Fruit fly (Drosophila melanogaster) whole organism, embryonic: ENCODE data around the gene Vps13D.

Source experiments
- Aef1 ChIP-seq: fragments of 200-800 bp; sonication (Bioruptor generic); IDR thresholded peaks from 3 replicates; pipeline ENCODE4 v1.3.6; 2022; ENCODE audit warnings: missing biosample characterization, missing genetic modification characterization
- Atf-2 ChIP-seq: fragments of 200-800 bp; sonication (Bioruptor generic); optimal IDR thresholded peaks from 2 replicates; lab custom pipeline; 2016; ENCODE audit warnings: missing biosample characterization, missing genetic modification characterization
- CG10209 ChIP-seq: fragments of 200-800 bp; sonication (Bioruptor generic); optimal IDR thresholded peaks from 3 replicates; lab custom pipeline; 2017; ENCODE audit warnings: missing biosample characterization, mild to moderate bottlenecking, missing genetic modification characterization, missing genetic modification reagents
- CG1024 ChIP-seq: fragments of 200-800 bp; sonication (Bioruptor generic); IDR thresholded peaks from 2 replicates; pipeline ENCODE4 v1.3.6; 2022; ENCODE audit warnings: missing biosample characterization, missing genetic modification characterization
- CG11695 ChIP-seq: fragments of 200-800 bp; sonication (Bioruptor generic); IDR thresholded peaks from 3 replicates; pipeline ENCODE4 v1.3.6; 2022; ENCODE audit warnings: missing biosample characterization, missing genetic modification characterization
- CG16815 ChIP-seq: fragments of 200-800 bp; sonication (Bioruptor generic); optimal IDR thresholded peaks from 3 replicates; lab custom pipeline; 2017; ENCODE audit warnings: missing biosample characterization, mild to moderate bottlenecking, missing genetic modification characterization
- CG2202 ChIP-seq: fragments of 200-800 bp; sonication (Bioruptor generic); optimal IDR thresholded peaks from 2 replicates; lab custom pipeline; 2018; ENCODE audit warnings: missing biosample characterization, mild to moderate bottlenecking, missing genetic modification characterization
- CG2889 ChIP-seq: fragments of 200-800 bp; sonication (Bioruptor generic); IDR thresholded peaks from 3 replicates; pipeline ENCODE4 v1.3.6; 2022; ENCODE audit warnings: missing biosample characterization, missing genetic modification characterization
- CG31441 ChIP-seq: fragments of 200-800 bp; sonication (Bioruptor generic); IDR thresholded peaks from 2 replicates; pipeline ENCODE4 v1.3.6; 2022; ENCODE audit warnings: missing biosample characterization, missing genetic modification characterization
- CG4328 ChIP-seq: fragments of 200-800 bp; sonication (Bioruptor generic); optimal IDR thresholded peaks from 3 replicates; lab custom pipeline; 2017; ENCODE audit warnings: missing biosample characterization, missing genetic modification reagents, missing genetic modification characterization
- CG4854 ChIP-seq: fragments of 200-800 bp; sonication (Bioruptor generic); optimal IDR thresholded peaks from 2 replicates; lab custom pipeline; 2016; ENCODE audit warnings: missing biosample characterization, missing genetic modification characterization, inconsistent platforms
- CG5245 ChIP-seq: fragments of 200-800 bp; sonication (Bioruptor generic); optimal IDR thresholded peaks from 3 replicates; lab custom pipeline; 2016; ENCODE audit warnings: missing biosample characterization, missing genetic modification characterization
- CG5953 ChIP-seq: fragments of 200-800 bp; sonication (Bioruptor generic); IDR thresholded peaks from 2 replicates; pipeline ENCODE4 v1.3.6; 2022; ENCODE audit warnings: missing biosample characterization, missing genetic modification characterization
- CG6813 ChIP-seq: fragments of 200-800 bp; sonication (Bioruptor generic); optimal IDR thresholded peaks from 2 replicates; lab custom pipeline; 2017; ENCODE audit warnings: missing biosample characterization, missing genetic modification characterization, mild to moderate bottlenecking, moderate library complexity, missing genetic modification reagents
- CG7786 ChIP-seq: fragments of 200-800 bp; sonication (Bioruptor generic); optimal IDR thresholded peaks from 2 replicates; lab custom pipeline; 2016; ENCODE audit warnings: missing biosample characterization, missing genetic modification characterization
- CG8359 ChIP-seq: fragments of 200-800 bp; sonication (Bioruptor generic); optimal IDR thresholded peaks from 2 replicates; lab custom pipeline; 2017; ENCODE audit warnings: missing biosample characterization, mild to moderate bottlenecking, missing genetic modification characterization, borderline replicate concordance
- CG8478 ChIP-seq: fragments of >200 bp; optimal IDR thresholded peaks from 2 replicates; lab custom pipeline; 2018
- CG9727 ChIP-seq: fragments of 200-800 bp; sonication (Bioruptor generic); optimal IDR thresholded peaks from 3 replicates; lab custom pipeline; 2017; ENCODE audit warnings: missing biosample characterization, mild to moderate bottlenecking, missing genetic modification characterization
- CG9797 ChIP-seq: fragments of 200-800 bp; sonication (Bioruptor generic); optimal IDR thresholded peaks from 3 replicates; lab custom pipeline; 2018; ENCODE audit warnings: missing biosample characterization, mild to moderate bottlenecking, missing genetic modification characterization
- CHES-1-like ChIP-seq: fragments of 200-800 bp; sonication (Bioruptor generic); optimal IDR thresholded peaks from 2 replicates; lab custom pipeline; 2016; ENCODE audit warnings: missing biosample characterization, missing genetic modification characterization
- CrebB ChIP-seq: fragments of 200-800 bp; sonication (Bioruptor generic); optimal IDR thresholded peaks from 3 replicates; lab custom pipeline; 2018; ENCODE audit warnings: missing biosample characterization, mild to moderate bottlenecking, missing genetic modification characterization
- Doc2 ChIP-seq: fragments of 200-800 bp; sonication (Bioruptor generic); IDR thresholded peaks from 2 replicates; pipeline ENCODE4 v1.3.6; 2022; ENCODE audit warnings: missing biosample characterization, missing genetic modification characterization
- Dp ChIP-seq: fragments of 200-800 bp; sonication (Bioruptor generic); optimal IDR thresholded peaks from 2 replicates; lab custom pipeline; 2018; ENCODE audit warnings: missing biosample characterization, mild to moderate bottlenecking, missing genetic modification characterization, moderate library complexity
- GATAe ChIP-seq: fragments of 200-800 bp; sonication (Bioruptor generic); conservative IDR thresholded peaks from 2 replicates; pipeline ENCODE4 v1.3.6; 2022; ENCODE audit warnings: missing biosample characterization, missing genetic modification characterization
- Gsc ChIP-seq: fragments of 200-800 bp; sonication (Bioruptor generic); IDR thresholded peaks from 2 replicates; pipeline ENCODE4 v1.3.6; 2022; ENCODE audit warnings: missing biosample characterization, missing genetic modification characterization
- HLH4C ChIP-seq: fragments of 200-800 bp; sonication (Bioruptor generic); IDR thresholded peaks from 3 replicates; pipeline ENCODE4 v1.3.6; 2022; ENCODE audit warnings: missing biosample characterization, missing genetic modification characterization; ENCODE audit not compliant: partially characterized antibody
- MBD-R2 ChIP-seq: fragments of 200-800 bp; sonication (Bioruptor generic); IDR thresholded peaks from 2 replicates; pipeline ENCODE4 v1.3.6; 2022; ENCODE audit warnings: missing biosample characterization, missing genetic modification characterization
- MESR4 ChIP-seq: fragments of 200-800 bp; sonication (Bioruptor generic); optimal IDR thresholded peaks from 2 replicates; lab custom pipeline; 2018; ENCODE audit warnings: missing biosample characterization, mild to moderate bottlenecking, missing genetic modification characterization, moderate library complexity
- NC2α ChIP-seq: fragments of 200-800 bp; sonication (Bioruptor generic); optimal IDR thresholded peaks from 2 replicates; lab custom pipeline; 2016; ENCODE audit warnings: missing biosample characterization, missing genetic modification characterization
- Optix ChIP-seq: fragments of 200-800 bp; sonication (Bioruptor generic); IDR thresholded peaks from 3 replicates; pipeline ENCODE4 v1.3.6; 2022; ENCODE audit warnings: missing biosample characterization, missing genetic modification characterization
- Poxn ChIP-seq: fragments of 200-800 bp; sonication (Bioruptor generic); IDR thresholded peaks from 2 replicates; pipeline ENCODE4 v1.3.6; 2022; ENCODE audit warnings: missing biosample characterization, missing genetic modification characterization
- Six4 ChIP-seq: fragments of 200-800 bp; sonication (Bioruptor generic); optimal IDR thresholded peaks from 2 replicates; lab custom pipeline; 2016; ENCODE audit warnings: missing biosample characterization, missing genetic modification characterization
- TFAM ChIP-seq: fragments of 200-800 bp; sonication (Bioruptor generic); optimal IDR thresholded peaks from 2 replicates; lab custom pipeline; 2017; ENCODE audit warnings: missing biosample characterization, missing genetic modification characterization, inconsistent platforms
- Tbp ChIP-seq: fragments of >200 bp; optimal IDR thresholded peaks from 2 replicates; lab custom pipeline; 2018; ENCODE audit warnings: missing biosample characterization, missing genetic modification characterization
- Usf ChIP-seq: fragments of 200-800 bp; sonication (Bioruptor generic); optimal IDR thresholded peaks from 2 replicates; lab custom pipeline; 2017; ENCODE audit warnings: missing genotype, missing biosample characterization, missing genetic modification characterization
- abd-A ChIP-seq: fragments of 200-800 bp; sonication (Bioruptor generic); optimal IDR thresholded peaks from 3 replicates; lab custom pipeline; 2019; ENCODE audit warnings: missing biosample characterization, mild to moderate bottlenecking, missing genetic modification characterization, moderate library complexity
- bcd ChIP-seq: fragments of 200-800 bp; sonication (Bioruptor generic); optimal IDR thresholded peaks from 2 replicates; lab custom pipeline; 2017; ENCODE audit warnings: missing biosample characterization, mild to moderate bottlenecking, missing genetic modification characterization
- corto ChIP-seq: fragments of 200-800 bp; sonication (Bioruptor generic); optimal IDR thresholded peaks from 2 replicates; lab custom pipeline; 2016; ENCODE audit warnings: missing biosample characterization, mild to moderate bottlenecking, missing genetic modification characterization, moderate library complexity
- cwo ChIP-seq: fragments of 200-800 bp; sonication (Bioruptor generic); optimal IDR thresholded peaks from 3 replicates; lab custom pipeline; 2017; ENCODE audit warnings: missing biosample characterization, missing genetic modification characterization, mild to moderate bottlenecking, moderate library complexity, missing genetic modification reagents
- dm ChIP-seq: fragments of 200-800 bp; sonication (Bioruptor generic); optimal IDR thresholded peaks from 3 replicates; lab custom pipeline; 2016; ENCODE audit warnings: missing biosample characterization, missing genetic modification characterization
- dpn ChIP-seq, 2 experiments: fragments of 200-800 bp; sonication (Bioruptor generic); optimal IDR thresholded peaks; 3 replicates each; lab custom pipeline; 2016; ENCODE audit warnings: missing biosample characterization in 2 of 2, missing genetic modification characterization in 2 of 2
- esg ChIP-seq: fragments of 200-800 bp; sonication (Bioruptor generic); conservative IDR thresholded peaks from 2 replicates; pipeline ENCODE4 v1.3.6; 2022; ENCODE audit warnings: missing biosample characterization, missing genetic modification characterization
- eyg ChIP-seq: fragments of 200-800 bp; sonication (Bioruptor generic); optimal IDR thresholded peaks from 3 replicates; lab custom pipeline; 2016; ENCODE audit warnings: missing biosample characterization, missing genetic modification characterization
- fd102C ChIP-seq: fragments of 200-800 bp; sonication (Bioruptor generic); optimal IDR thresholded peaks from 2 replicates; lab custom pipeline; 2018; ENCODE audit warnings: missing biosample characterization, mild to moderate bottlenecking, missing genetic modification characterization, moderate library complexity
- hb ChIP-seq: fragments of 200-800 bp; sonication (Bioruptor generic); IDR thresholded peaks from 3 replicates; pipeline ENCODE4 v1.3.6; 2022; ENCODE audit warnings: missing biosample characterization, missing genetic modification characterization; ENCODE audit not compliant: partially characterized antibody
- inv ChIP-seq: fragments of 200-800 bp; sonication (Bioruptor generic); IDR thresholded peaks from 2 replicates; pipeline ENCODE4 v1.3.6; 2022; ENCODE audit warnings: missing biosample characterization, missing genetic modification characterization; ENCODE audit not compliant: partially characterized antibody
- knrl ChIP-seq: fragments of 200-800 bp; sonication (Bioruptor generic); IDR thresholded peaks from 3 replicates; pipeline ENCODE4 v1.3.6; 2022; ENCODE audit warnings: missing biosample characterization, missing genetic modification characterization; ENCODE audit not compliant: partially characterized antibody
- slp2 ChIP-seq: fragments of 200-800 bp; sonication (Bioruptor generic); optimal IDR thresholded peaks from 2 replicates; lab custom pipeline; 2016; ENCODE audit warnings: missing biosample characterization, missing genetic modification characterization
- so ChIP-seq: fragments of 200-800 bp; sonication (Bioruptor generic); IDR thresholded peaks from 3 replicates; pipeline ENCODE4 v1.3.6; 2022; ENCODE audit warnings: missing biosample characterization, missing genetic modification characterization
- trem ChIP-seq: fragments of 200-800 bp; optimal IDR thresholded peaks from 3 replicates; lab custom pipeline; 2019; ENCODE audit warnings: missing biosample characterization, mild to moderate bottlenecking, missing genetic modification characterization, moderate library complexity
- vfl ChIP-seq: fragments of 200-800 bp; sonication (Bioruptor generic); optimal IDR thresholded peaks from 2 replicates; lab custom pipeline; 2016; ENCODE audit warnings: missing biosample characterization, missing genetic modification characterization
- z ChIP-seq: fragments of 200-800 bp; sonication (Bioruptor generic); IDR thresholded peaks from 3 replicates; pipeline ENCODE4 v1.3.6; 2022; ENCODE audit warnings: missing biosample characterization, missing genetic modification characterization

Vps13D gene

dm6 chr3L:12754769-12755189 is at the start of gene Vps13D, which contains the start of gene CG10973 (continued):
- TF ChIP-seq Doc2 (GFP tag; lab: Robert Waterston, UW) (no peak), CG8478 (lab: Kevin White, UChicago) (no peak), CG16815 (no peak), Tbp (GFP tag; lab: Kevin White, UChicago) (no peak), Usf (GFP tag; lab: Kevin White, UChicago) (no peak), MESR4 (GFP tag; lab: Kevin White, UChicago) (peak; percentile 42), Optix (GFP tag; lab: Robert Waterston, UW) (no peak), knrl (GFP tag; lab: Robert Waterston, UW) (peak; percentile 93), slp2 (GFP tag; lab: Kevin White, UChicago) (peak; percentile 12), trem (tag; lab: Kevin White, UChicago) (peak; percentile 90), inv (GFP tag; lab: Robert Waterston, UW) (peak; percentile 89), fd102C (GFP tag; lab: Kevin White, UChicago) (peak; percentile 57), abd-A (tag; lab: Kevin White, UChicago) (no peak), esg (GFP tag; lab: Robert Waterston, UW) (no peak), CG11695 (GFP tag; lab: Robert Waterston, UW) (no peak), bcd (GFP tag; lab: Kevin White, UChicago) (no peak), cwo (GFP tag; lab: Kevin White, UChicago) (no peak), GATAe (GFP tag; lab: Robert Waterston, UW) (no peak), CG31441 (GFP tag; lab: Robert Waterston, UW) (no peak), Six4 (peak; percentile 32), CG4328 (GFP tag; lab: Kevin White, UChicago) (no peak), MBD-R2 (GFP tag; lab: Robert Waterston, UW) (peak; percentile 73), CG6813 (GFP tag; lab: Kevin White, UChicago) (no peak), CG7786 (GFP tag; lab: Kevin White, UChicago) (no peak), so (GFP tag; lab: Robert Waterston, UW) (no peak), hb (peak; percentile 79), corto (GFP tag; lab: Kevin White, UChicago) (no peak), Poxn (GFP tag; lab: Robert Waterston, UW) (no peak), vfl (GFP tag; lab: Kevin White, UChicago) (peak; percentile 24), CG9727 (GFP tag; lab: Kevin White, UChicago) (no peak), Gsc (no peak), CG8359 (GFP tag; lab: Kevin White, UChicago) (peak; percentile 50), CG5245 (GFP tag; lab: Kevin White, UChicago) (no peak), CG2889 (GFP tag; lab: Robert Waterston, UW) (no peak), CG4854 (peak; percentile 69), CG10209 (GFP tag; lab: Kevin White, UChicago) (no peak), Dp (GFP tag; lab: Kevin White, UChicago) (peak; percentile 33), CG5953 (GFP tag; lab: Robert Waterston, UW) (peak; percentile 48; the same call in 1 of the 2 replicates), Aef1 (GFP tag; lab: Robert Waterston, UW) (no peak), CrebB (tag; lab: Kevin White, UChicago) (peak; percentile 82), NC2α (GFP tag; lab: Kevin White, UChicago) (no peak), Atf-2 (GFP tag; lab: Kevin White, UChicago) (no peak), dpn (GFP tag; optimal IDR thresholded peaks at IDR 0.05; lab: Kevin White, UChicago) (peak in 1 of 2 experiments; percentile 26), eyg (GFP tag; lab: Kevin White, UChicago) (peak; percentile 57), z (GFP tag; lab: Robert Waterston, UW) (no peak), CG9797 (GFP tag; lab: Kevin White, UChicago) (peak; percentile 14), HLH4C (peak; percentile 83), CG2202 (tag; lab: Kevin White, UChicago) (no peak), CG1024 (GFP tag; lab: Robert Waterston, UW) (0 out of 2 replicates have a peak, but pooled peaks have one; percentile 26), dm (GFP tag; lab: Kevin White, UChicago) (no peak), TFAM (GFP tag; lab: Kevin White, UChicago) (peak; percentile 27), CHES-1-like (GFP tag; lab: Kevin White, UChicago) (peak; percentile 33)
